Worm (Caenorhabditis elegans) whole organism, early embryonic: Measurements from ENCODE around the gene F46F5.13.

ENCODE experiments used
- B0310.2 ChIP-seq: sonication (generic microtip); optimal IDR thresholded peaks from 2 replicates; lab custom pipeline; 2016; ENCODE audit warnings: mild to moderate bottlenecking, missing genetic modification characterization, missing compliant biosample characterization
- F13C5.2 ChIP-seq: sonication (generic microtip); optimal IDR thresholded peaks from 2 replicates; lab custom pipeline; 2017; ENCODE audit warnings: mild to moderate bottlenecking, missing genetic modification characterization, inconsistent platforms, missing compliant biosample characterization
- aly-1 ChIP-seq: sonication (generic microtip); optimal IDR thresholded peaks from 2 replicates; lab custom pipeline; 2016; ENCODE audit warnings: missing genetic modification characterization, missing compliant biosample characterization
- ama-1 ChIP-seq: fragments of 150-350 bp; optimal IDR thresholded peaks from 2 replicates; lab custom pipeline; 2014
- ceh-13 ChIP-seq: fragments of 200-800 bp; sonication (Bioruptor generic); optimal IDR thresholded peaks from 2 replicates; lab custom pipeline; 2018; ENCODE audit warnings: mild to moderate bottlenecking, missing genetic modification characterization, missing compliant biosample characterization
- ceh-36 ChIP-seq: sonication (generic microtip); optimal IDR thresholded peaks from 2 replicates; lab custom pipeline; 2016; ENCODE audit warnings: missing genetic modification characterization, inconsistent platforms, missing compliant biosample characterization
- ets-7 ChIP-seq: sonication (generic microtip); optimal IDR thresholded peaks from 2 replicates; lab custom pipeline; 2016; ENCODE audit warnings: missing genotype, missing genetic modification characterization, missing compliant biosample characterization
- flt-1 ChIP-seq: fragments of 200-800 bp; sonication (Bioruptor generic); IDR thresholded peaks from 2 replicates; pipeline ENCODE4 v1.3.6; 2022; ENCODE audit warnings: missing genetic modification characterization, missing compliant biosample characterization
- hmbx-1 ChIP-seq: sonication (generic microtip); optimal IDR thresholded peaks from 2 replicates; lab custom pipeline; 2016; ENCODE audit warnings: mild to moderate bottlenecking, missing genetic modification characterization, missing compliant biosample characterization
- hmg-4 ChIP-seq: fragments of 200-800 bp; sonication (Bioruptor generic); optimal IDR thresholded peaks from 2 replicates; lab custom pipeline; 2018; ENCODE audit warnings: mild to moderate bottlenecking, missing genetic modification characterization, missing compliant biosample characterization
- hnd-1 ChIP-seq: sonication (generic microtip); optimal IDR thresholded peaks from 2 replicates; lab custom pipeline; 2016; ENCODE audit warnings: missing genetic modification characterization, missing compliant biosample characterization
- pes-1 ChIP-seq: fragments of 200-800 bp; sonication (Bioruptor generic); IDR thresholded peaks from 2 replicates; pipeline ENCODE4 v1.3.6; 2022; ENCODE audit warnings: missing genetic modification reagents, missing genetic modification characterization, missing compliant biosample characterization
- scrt-1 ChIP-seq: fragments of 200-800 bp; sonication (Bioruptor generic); IDR thresholded peaks from 2 replicates; pipeline ENCODE4 v1.3.6; 2022; ENCODE audit warnings: missing genetic modification characterization, missing compliant biosample characterization
- sea-1 ChIP-seq: fragments of 200-800 bp; sonication (Bioruptor generic); conservative IDR thresholded peaks from 2 replicates; pipeline ENCODE4 v1.3.6; 2022; ENCODE audit warnings: missing genetic modification characterization, missing compliant biosample characterization
- tbx-11 ChIP-seq: fragments of 200-800 bp; sonication (Bioruptor generic); IDR thresholded peaks from 2 replicates; pipeline ENCODE4 v1.3.6; 2022; ENCODE audit warnings: missing genetic modification characterization, missing compliant biosample characterization
- tbx-37 ChIP-seq: fragments of 200-800 bp; sonication (Bioruptor generic); conservative IDR thresholded peaks from 2 replicates; pipeline ENCODE4 v1.3.6; 2022; ENCODE audit warnings: missing genetic modification reagents, missing genetic modification characterization, missing compliant biosample characterization
- tra-4 ChIP-seq: sonication (generic microtip); optimal IDR thresholded peaks from 2 replicates; lab custom pipeline; 2017; ENCODE audit warnings: missing genetic modification characterization, missing compliant biosample characterization

Gene F46F5.13

ce11 chrII:764385-764784 is 38.7 kb upstream of the F46F5.13 start:
- TF ChIP-seq ets-7 (tag; lab: Kevin White, UChicago) (no peak), pes-1 (GFP tag; lab: Robert Waterston, UW) (0 out of 2 replicates have a peak, but pooled peaks have one; percentile 15)

ce11 chrII:765219-765618 is 37.9 kb upstream of the F46F5.13 start, which contains the start of gene C08G5.7:
TSS of gene C08G5.7 (minus strand) at chrII:765319.
- TF ChIP-seq ceh-36 (tag; lab: Kevin White, UChicago) = no peak
- no peak for TF ChIP-seq ama-1 (lab: Kevin White, UChicago)
- no peak for TF ChIP-seq ceh-13 (GFP tag; lab: Kevin White, UChicago)
- TF ChIP-seq tbx-37 (GFP tag; lab: Robert Waterston, UW) = no peak
- no peak for TF ChIP-seq flt-1 (GFP tag; lab: Robert Waterston, UW)
- TF ChIP-seq tbx-11 (GFP tag; lab: Robert Waterston, UW) = no peak
- no peak for TF ChIP-seq scrt-1 (GFP tag; lab: Robert Waterston, UW)

- TF ChIP-seq ama-1 (lab: Kevin White, UChicago) (no peak), F13C5.2 (tag; lab: Kevin White, UChicago) (no peak), hmbx-1 (tag; lab: Kevin White, UChicago) (no peak)
Measured at ce11 chrII:769250-769649, 33.9 kb upstream of the F46F5.13 start.

- no peak for TF ChIP-seq hmbx-1 (tag; lab: Kevin White, UChicago)
- no peak for TF ChIP-seq ceh-13 (GFP tag; lab: Kevin White, UChicago)
- TF ChIP-seq ama-1 (lab: Kevin White, UChicago) = no peak
- no peak for TF ChIP-seq hnd-1 (tag; lab: Kevin White, UChicago)
- no peak for TF ChIP-seq tra-4 (tag; lab: Kevin White, UChicago)
- no peak for TF ChIP-seq pes-1 (GFP tag; lab: Robert Waterston, UW)
- TF ChIP-seq B0310.2 (tag; lab: Kevin White, UChicago) = no peak
- no peak for TF ChIP-seq tbx-37 (GFP tag; lab: Robert Waterston, UW)
- TF ChIP-seq tbx-11 (GFP tag; lab: Robert Waterston, UW) = no peak
- TF ChIP-seq aly-1 (tag; lab: Kevin White, UChicago) = no peak
- no peak for TF ChIP-seq ets-7 (tag; lab: Kevin White, UChicago)
- no peak for TF ChIP-seq hmg-4 (GFP tag; lab: Kevin White, UChicago)
- TF ChIP-seq scrt-1 (GFP tag; lab: Robert Waterston, UW) = no peak
- TF ChIP-seq sea-1 = no peak
- TF ChIP-seq ceh-36 (tag; lab: Kevin White, UChicago) = no peak
- TF ChIP-seq flt-1 (GFP tag; lab: Robert Waterston, UW) = no peak
Measured at ce11 chrII:770253-770652, 32.9 kb upstream of the F46F5.13 start, which contains the start of gene C08G5.6. TSS of gene C08G5.6 (plus strand) at chrII:770553.

ce11 chrII:773830-774229 is 29.3 kb upstream of the F46F5.13 start:
- TF ChIP-seq ets-7 (tag; lab: Kevin White, UChicago) (no peak), tra-4 (tag; lab: Kevin White, UChicago) (no peak), tbx-11 (GFP tag; lab: Robert Waterston, UW) (no peak), ceh-36 (tag; lab: Kevin White, UChicago) (no peak), B0310.2 (tag; lab: Kevin White, UChicago) (no peak), ceh-13 (GFP tag; lab: Kevin White, UChicago) (no peak), hnd-1 (tag; lab: Kevin White, UChicago) (no peak), pes-1 (GFP tag; lab: Robert Waterston, UW) (no peak), hmg-4 (GFP tag; lab: Kevin White, UChicago) (no peak), tbx-37 (GFP tag; lab: Robert Waterston, UW) (no peak), aly-1 (tag; lab: Kevin White, UChicago) (no peak), ama-1 (lab: Kevin White, UChicago) (no peak)

- TF ChIP-seq ceh-36 (tag; lab: Kevin White, UChicago) (no peak), pes-1 (GFP tag; lab: Robert Waterston, UW) (no peak), hnd-1 (tag; lab: Kevin White, UChicago) (no peak), ceh-13 (GFP tag; lab: Kevin White, UChicago) (no peak), flt-1 (GFP tag; lab: Robert Waterston, UW) (no peak)
Measured at ce11 chrII:775033-775432, 28.1 kb upstream of the F46F5.13 start, which contains the start of gene Y39F10A.1. TSS of gene Y39F10A.1 (plus strand) at chrII:775333.

- TF ChIP-seq scrt-1 (GFP tag; lab: Robert Waterston, UW) (no peak), flt-1 (GFP tag; lab: Robert Waterston, UW) (no peak), hmg-4 (GFP tag; lab: Kevin White, UChicago) (no peak), ceh-13 (GFP tag; lab: Kevin White, UChicago) (no peak), hmbx-1 (tag; lab: Kevin White, UChicago) (no peak), tra-4 (tag; lab: Kevin White, UChicago) (no peak), sea-1 (no peak), aly-1 (tag; lab: Kevin White, UChicago) (no peak), F13C5.2 (tag; lab: Kevin White, UChicago) (no peak), pes-1 (GFP tag; lab: Robert Waterston, UW) (no peak), ama-1 (lab: Kevin White, UChicago) (no peak)
Measured at ce11 chrII:782903-783302, 20.2 kb upstream of the F46F5.13 start, which contains the start of gene Y39F10A.3. TSS of gene Y39F10A.3 (minus strand) at chrII:783003.

DNA sequence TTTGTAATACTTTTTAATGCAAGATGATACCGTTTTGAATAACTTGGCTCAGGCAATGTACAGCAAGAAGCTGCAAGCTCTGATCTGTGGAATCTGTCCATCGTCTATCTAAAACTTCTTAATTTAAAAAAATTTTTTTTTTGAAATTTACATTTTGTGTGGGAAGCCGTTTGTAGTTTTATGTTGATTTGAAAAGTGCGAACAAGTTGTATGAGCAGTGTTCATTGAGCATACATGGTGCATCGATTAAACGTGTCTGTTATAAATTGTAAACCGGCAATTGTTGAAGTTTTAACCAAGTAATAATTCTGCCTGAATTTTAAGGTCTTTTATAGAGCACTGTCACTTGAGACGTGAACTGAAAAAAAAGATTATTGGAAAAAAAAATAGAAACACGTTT is 19.6 kb upstream of the F46F5.13 start, which contains the start of gene Y39F10A.6:
Gene Y39F10A.6, minus strand, starts transcription at position 101 of the 400 bp plus-strand sequence.
- TF ChIP-seq hnd-1 (tag; lab: Kevin White, UChicago) (no peak), tbx-37 (GFP tag; lab: Robert Waterston, UW) (no peak), sea-1 (no peak), ama-1 (lab: Kevin White, UChicago) (no peak), F13C5.2 (tag; lab: Kevin White, UChicago) (no peak), hmg-4 (GFP tag; lab: Kevin White, UChicago) (no peak)
